Worm (Caenorhabditis elegans): ENCODE measurements around the gene C33F10.11.

ce11 chrII:4879629-4880028 lies 45.0 kb upstream of the C33F10.11 start, which contains the start of gene gst-6:
- TF ChIP-seq tbp1 (GFP tag; optimal IDR thresholded peaks at IDR 0.05) (no peak), atf-7 (tag; optimal IDR thresholded peaks at IDR 0.05) (no peak), him-1 (tag; optimal IDR thresholded peaks at IDR 0.05) (no peak), let-607 (tag; optimal IDR thresholded peaks at IDR 0.05) (no peak), zfh-2 (GFP tag; conservative IDR thresholded peaks at IDR 0.05) (no peak), F49E8.2 (tag; optimal IDR thresholded peaks at IDR 0.05; ENCODE audit: insufficient read depth) (no peak), snpc-4 (GFP tag; optimal IDR thresholded peaks at IDR 0.05) (no peak), snpc-4 (tag; optimal IDR thresholded peaks at IDR 0.05) (no peak), pha-4 (tag; optimal IDR thresholded peaks at IDR 0.05) (no peak), athp-1 (tag; optimal IDR thresholded peaks at IDR 0.05) (no peak), Y56A3A.18 (GFP tag; IDR thresholded peaks at IDR 0.05) (no peak), cebp-1 (GFP tag; IDR thresholded peaks at IDR 0.05) (no peak), cebp-1 (tag; optimal IDR thresholded peaks at IDR 0.05) (no peak), fkh-3 (tag; optimal IDR thresholded peaks at IDR 0.05) (no peak), unc-62 (GFP tag; optimal IDR thresholded peaks at IDR 0.05) (no peak)
